Worm (Caenorhabditis elegans) whole organism, late embryonic: Measurements from ENCODE around the gene clec-144.

Source experiments
- ceh-18 ChIP-seq: sonication (generic microtip); optimal IDR thresholded peaks from 2 replicates; lab custom pipeline; 2016; ENCODE audit warnings: missing genetic modification characterization, missing compliant biosample characterization
- ceh-6 ChIP-seq: fragments of 200-800 bp; sonication (Bioruptor generic); optimal IDR thresholded peaks from 2 replicates; lab custom pipeline; 2018; ENCODE audit warnings: mild to moderate bottlenecking, missing genetic modification characterization, missing compliant biosample characterization
- fkh-10 ChIP-seq: fragments of 150-350 bp; optimal IDR thresholded peaks from 2 replicates; lab custom pipeline; 2014; ENCODE audit warnings: missing biosample characterization, missing genetic modification reagents, missing genetic modification characterization
- hlh-30 ChIP-seq: sonication (generic microtip); optimal IDR thresholded peaks from 2 replicates; lab custom pipeline; 2017; ENCODE audit warnings: antibody characterized with exemption, missing genetic modification characterization, missing compliant biosample characterization; ENCODE audit not compliant: insufficient read depth
- lin-11 ChIP-seq: fragments of 200-800 bp; sonication (Bioruptor generic); optimal IDR thresholded peaks from 2 replicates; lab custom pipeline; 2018; ENCODE audit warnings: mild to moderate bottlenecking, missing genetic modification characterization, missing compliant biosample characterization
- nhr-11 ChIP-seq: fragments of 150-350 bp; optimal IDR thresholded peaks from 2 replicates; lab custom pipeline; 2014; ENCODE audit warnings: missing biosample characterization, missing genetic modification characterization
- pag-3 ChIP-seq: sonication (generic microtip); optimal IDR thresholded peaks from 2 replicates; lab custom pipeline; 2016; ENCODE audit warnings: missing compliant biosample characterization, missing genetic modification characterization, borderline replicate concordance
- pha-4 ChIP-seq: fragments of 150-350 bp; optimal IDR thresholded peaks from 2 replicates; lab custom pipeline; 2018; ENCODE audit warnings: missing biosample characterization, missing genetic modification reagents, missing genetic modification characterization
- pqm-1 ChIP-seq: sonication (generic microtip); optimal IDR thresholded peaks from 2 replicates; lab custom pipeline; 2016; ENCODE audit warnings: missing genetic modification characterization, missing compliant biosample characterization
- syd-9 ChIP-seq: sonication (generic microtip); optimal IDR thresholded peaks from 2 replicates; lab custom pipeline; 2016; ENCODE audit warnings: mild to moderate bottlenecking, missing genetic modification characterization, moderate library complexity, missing compliant biosample characterization
- tbx-2 ChIP-seq: sonication (generic microtip); optimal IDR thresholded peaks from 2 replicates; lab custom pipeline; 2016; ENCODE audit warnings: missing genetic modification characterization, missing compliant biosample characterization
- zip-5 ChIP-seq: sonication (generic microtip); optimal IDR thresholded peaks from 2 replicates; lab custom pipeline; 2016; ENCODE audit warnings: missing genetic modification characterization, missing compliant biosample characterization

- TF ChIP-seq ceh-6 (GFP tag; lab: Kevin White, UChicago) (no peak), pqm-1 (no peak), lin-11 (tag; lab: Kevin White, UChicago) (no peak), hlh-30 (tag; lab: Kevin White, UChicago) (no peak), fkh-10 (no peak), zip-5 (tag; lab: Kevin White, UChicago) (no peak), syd-9 (tag; lab: Kevin White, UChicago) (no peak), tbx-2 (tag; lab: Kevin White, UChicago) (no peak), pha-4 (tag; lab: Kevin White, UChicago) (no peak), nhr-11 (no peak), pag-3 (tag; lab: Kevin White, UChicago) (no peak), ceh-18 (tag; lab: Kevin White, UChicago) (no peak)
Measured at ce11 chrII:11879784-11880183, 47.4 kb upstream of the clec-144 start.
